Fruit fly (Drosophila melanogaster): ENCODE data around the gene lectin-28C.

DNA sequence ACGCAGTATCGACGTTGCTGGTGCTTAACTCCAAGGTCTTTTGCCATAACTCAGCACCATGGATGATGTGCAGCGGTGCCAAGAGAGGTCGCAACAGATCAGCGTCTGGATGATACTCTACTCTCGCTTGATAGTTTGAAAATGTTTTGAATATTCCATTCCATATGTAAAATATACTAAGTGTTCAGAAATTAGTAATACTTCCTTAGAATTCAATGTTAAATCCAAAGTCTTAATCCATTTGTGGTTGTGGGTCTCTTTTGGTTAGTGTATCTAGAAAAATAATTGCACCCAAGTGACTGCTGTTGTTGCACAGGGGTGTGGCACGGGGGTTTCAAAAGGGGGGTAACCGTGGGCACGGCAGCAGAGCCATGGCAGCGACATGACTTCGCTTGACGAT, 42.2 kb downstream of the lectin-28C start:
- TF ChIP-seq psq (optimal IDR thresholded peaks at IDR 0.05) (no peak), h (optimal IDR thresholded peaks at IDR 0.05) (no peak), Sin3A (optimal IDR thresholded peaks at IDR 0.05) (no peak), insv (optimal IDR thresholded peaks at IDR 0.05) (no peak), ttk (optimal IDR thresholded peaks at IDR 0.05) (no peak)

Measured in Kc167 (cell line).